Worm (Caenorhabditis elegans) whole organism, midembryonic: ENCODE data around the gene C06B3.1.

Experiments
- T22C8.4 ChIP-seq: fragments of 200-800 bp; sonication (Bioruptor generic); IDR thresholded peaks from 2 replicates; pipeline ENCODE4 v1.3.6; 2022; ENCODE audit warnings: missing genetic modification characterization, missing compliant biosample characterization
- ref-1 ChIP-seq: fragments of 200-800 bp; sonication (Bioruptor generic); conservative IDR thresholded peaks from 2 replicates; pipeline ENCODE4 v1.3.6; 2022; ENCODE audit warnings: missing genetic modification reagents, missing genetic modification characterization, missing compliant biosample characterization
- tab-1 ChIP-seq: fragments of 200-800 bp; sonication (Bioruptor generic); IDR thresholded peaks from 2 replicates; pipeline ENCODE4 v1.3.6; 2022; ENCODE audit warnings: missing genetic modification characterization, missing compliant biosample characterization

DNA sequence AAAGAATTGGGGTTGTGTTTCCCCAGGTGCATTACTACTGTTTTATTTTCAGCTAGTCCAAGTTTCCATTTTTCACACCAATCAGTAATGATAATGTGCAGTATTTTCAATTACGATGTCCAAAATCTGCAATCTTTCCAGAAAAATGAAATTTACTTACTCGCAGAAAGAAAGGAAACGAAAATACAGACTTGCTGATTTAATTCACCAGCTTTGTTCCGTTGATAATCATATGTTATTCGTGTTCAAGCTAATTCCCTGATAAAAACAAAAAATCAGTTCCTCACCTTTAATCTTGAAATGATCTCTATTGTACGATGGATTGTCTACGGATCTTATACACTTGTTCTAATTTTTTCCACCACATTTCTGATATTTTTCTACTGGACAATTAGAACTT is 21.3 kb downstream of the C06B3.1 start, which contains the start of gene srxa-11:
- TF ChIP-seq tab-1 (GFP tag; lab: Robert Waterston, UW) (no peak), ref-1 (GFP tag; lab: Robert Waterston, UW) (no peak), T22C8.4 (no peak)
